Fruit fly (Drosophila melanogaster): ENCODE data around the gene CG10621.

DNA sequence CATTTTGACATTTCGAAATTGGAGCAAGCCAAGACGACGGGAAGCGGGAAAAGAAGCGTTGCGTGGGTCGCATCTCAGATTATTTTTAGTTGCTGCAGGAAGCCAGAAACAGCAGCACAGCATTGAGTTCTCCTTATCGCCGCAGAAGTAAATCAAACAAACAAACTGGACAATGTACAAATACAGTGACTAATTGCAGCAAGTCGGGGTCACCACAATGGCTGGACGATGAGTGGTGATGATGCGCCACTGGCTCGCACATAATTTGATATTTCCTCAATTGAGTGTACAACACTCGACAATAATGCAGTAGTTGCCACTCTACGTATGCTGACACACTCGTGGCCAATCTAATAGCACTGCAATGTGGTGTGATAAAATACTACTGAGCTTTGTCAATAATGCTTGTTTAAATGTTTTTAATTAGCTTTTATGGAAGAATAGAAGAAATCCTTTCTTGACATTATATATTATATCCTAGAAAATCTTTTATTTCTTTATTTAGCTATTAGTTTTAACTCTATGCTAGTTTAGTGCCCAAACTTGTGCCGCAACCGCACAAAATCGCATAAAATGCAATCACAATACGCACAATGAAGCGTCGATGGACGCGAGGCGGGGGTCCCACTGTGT, 27.8 kb upstream of the CG10621 start:
- TF ChIP-seq CG8478 (optimal IDR thresholded peaks at IDR 0.05) (no peak), CTCF (optimal IDR thresholded peaks at IDR 0.05) (no peak)
